Fruit fly (Drosophila melanogaster) whole organism, embryonic: ENCODE results near the gene CG42296.

ENCODE experiments used
- CG10366 ChIP-seq: fragments of 200-800 bp; sonication (Bioruptor generic); IDR thresholded peaks from 2 replicates; pipeline ENCODE4 v1.3.6; 2022; ENCODE audit warnings: missing biosample characterization, missing genetic modification characterization
- CG10565 ChIP-seq: fragments of 200-800 bp; sonication (Bioruptor generic); optimal IDR thresholded peaks from 3 replicates; lab custom pipeline; 2016; ENCODE audit warnings: missing biosample characterization, mild to moderate bottlenecking, missing genetic modification characterization
- CG11247 ChIP-seq: fragments of 200-800 bp; sonication (Bioruptor generic); IDR thresholded peaks from 2 replicates; pipeline ENCODE4 v1.3.6; 2022; ENCODE audit warnings: missing biosample characterization, missing genetic modification characterization
- CG12299 ChIP-seq: fragments of 200-800 bp; sonication (Bioruptor generic); optimal IDR thresholded peaks from 2 replicates; lab custom pipeline; 2018; ENCODE audit warnings: missing biosample characterization, mild to moderate bottlenecking, missing genetic modification characterization
- CG12769 ChIP-seq: fragments of 200-800 bp; sonication (Bioruptor generic); optimal IDR thresholded peaks from 2 replicates; lab custom pipeline; 2019; ENCODE audit warnings: missing biosample characterization, mild to moderate bottlenecking, missing genetic modification characterization, moderate library complexity
- CG15514 ChIP-seq: fragments of 200-800 bp; sonication (Bioruptor generic); optimal IDR thresholded peaks from 3 replicates; lab custom pipeline; 2017; ENCODE audit warnings: missing biosample characterization, missing genetic modification characterization, mild to moderate bottlenecking, moderate library complexity, missing genetic modification reagents
- CG16813 ChIP-seq: fragments of 200-800 bp; sonication (Bioruptor generic); IDR thresholded peaks from 3 replicates; pipeline ENCODE4 v1.3.6; 2022; ENCODE audit warnings: missing biosample characterization, missing genetic modification characterization; ENCODE audit not compliant: partially characterized antibody
- CG17361 ChIP-seq: fragments of 200-800 bp; sonication (Bioruptor generic); IDR thresholded peaks from 3 replicates; pipeline ENCODE4 v1.3.6; 2022; ENCODE audit warnings: missing biosample characterization, missing genetic modification characterization
- CG1832 ChIP-seq: fragments of 200-800 bp; sonication (Bioruptor generic); optimal IDR thresholded peaks from 2 replicates; lab custom pipeline; 2017; ENCODE audit warnings: missing biosample characterization, mild to moderate bottlenecking, missing genetic modification characterization, inconsistent platforms
- CG18599 ChIP-seq: fragments of 200-800 bp; sonication (Bioruptor generic); optimal IDR thresholded peaks from 3 replicates; lab custom pipeline; 2017; ENCODE audit warnings: missing biosample characterization, missing genetic modification characterization, mild to moderate bottlenecking, moderate library complexity, missing genetic modification reagents
- CG2120 ChIP-seq: fragments of 200-800 bp; sonication (Bioruptor generic); optimal IDR thresholded peaks from 3 replicates; lab custom pipeline; 2016; ENCODE audit warnings: missing biosample characterization, missing genetic modification characterization
- CG3847 ChIP-seq: fragments of 200-800 bp; sonication (Bioruptor generic); IDR thresholded peaks from 2 replicates; pipeline ENCODE4 v1.3.6; 2022; ENCODE audit warnings: missing biosample characterization, missing genetic modification characterization
- CG4424 ChIP-seq: fragments of 200-800 bp; sonication (Bioruptor generic); optimal IDR thresholded peaks from 3 replicates; lab custom pipeline; 2016; ENCODE audit warnings: missing biosample characterization, missing genetic modification characterization
- CG7556 ChIP-seq: fragments of 200-800 bp; sonication (Bioruptor generic); optimal IDR thresholded peaks from 2 replicates; lab custom pipeline; 2017; ENCODE audit warnings: missing biosample characterization, mild to moderate bottlenecking, missing genetic modification characterization
- CG9437 ChIP-seq: fragments of 200-800 bp; sonication (Bioruptor generic); optimal IDR thresholded peaks from 2 replicates; lab custom pipeline; 2018; ENCODE audit warnings: missing biosample characterization, mild to moderate bottlenecking, missing genetic modification characterization
- Chrac-16 ChIP-seq: fragments of 200-800 bp; sonication (Bioruptor generic); optimal IDR thresholded peaks from 3 replicates; lab custom pipeline; 2016; ENCODE audit warnings: missing biosample characterization, missing genetic modification characterization
- Dad ChIP-seq: fragments of 200-800 bp; sonication (Bioruptor generic); optimal IDR thresholded peaks from 3 replicates; lab custom pipeline; 2016; ENCODE audit warnings: missing biosample characterization, missing genetic modification characterization
- Deaf1 ChIP-seq: fragments of 200-800 bp; optimal IDR thresholded peaks from 3 replicates; lab custom pipeline; 2019; ENCODE audit warnings: missing biosample characterization, mild to moderate bottlenecking, missing genetic modification characterization, moderate library complexity
- Doc3 ChIP-seq: fragments of 200-800 bp; sonication (Bioruptor generic); IDR thresholded peaks from 3 replicates; pipeline ENCODE4 v1.3.6; 2022; ENCODE audit warnings: missing biosample characterization, missing genetic modification characterization; ENCODE audit not compliant: partially characterized antibody
- Gug ChIP-seq: fragments of 200-800 bp; sonication (Bioruptor generic); IDR thresholded peaks from 4 replicates; pipeline ENCODE4 v1.3.6; 2022; ENCODE audit warnings: missing biosample characterization, missing genetic modification characterization
- Hmr ChIP-seq: fragments of 200-800 bp; sonication (Bioruptor generic); optimal IDR thresholded peaks from 3 replicates; lab custom pipeline; 2017; ENCODE audit warnings: mild to moderate bottlenecking, missing biosample characterization, missing genetic modification reagents, missing genetic modification characterization
- Jarid2 ChIP-seq: fragments of 200-800 bp; sonication (Bioruptor generic); optimal IDR thresholded peaks from 3 replicates; lab custom pipeline; 2017; ENCODE audit warnings: mild to moderate bottlenecking, missing biosample characterization, missing genetic modification reagents, missing genetic modification characterization
- Ptx1 ChIP-seq: fragments of 200-800 bp; sonication (Bioruptor generic); IDR thresholded peaks from 2 replicates; pipeline ENCODE4 v1.3.6; 2022; ENCODE audit warnings: missing biosample characterization, missing genetic modification characterization
- Rfx ChIP-seq: fragments of 200-800 bp; sonication (Bioruptor generic); IDR thresholded peaks from 2 replicates; pipeline ENCODE4 v1.3.6; 2022; ENCODE audit warnings: missing biosample characterization, missing genetic modification characterization
- Sry-β ChIP-seq: fragments of 200-800 bp; sonication (Bioruptor generic); optimal IDR thresholded peaks from 2 replicates; lab custom pipeline; 2018; ENCODE audit warnings: missing biosample characterization, mild to moderate bottlenecking, missing genetic modification characterization, moderate library complexity
- Ssrp ChIP-seq: fragments of 200-800 bp; sonication (Bioruptor generic); optimal IDR thresholded peaks from 2 replicates; lab custom pipeline; 2018; ENCODE audit warnings: missing biosample characterization, mild to moderate bottlenecking, missing genetic modification characterization, moderate library complexity
- Xbp1 ChIP-seq: fragments of 200-800 bp; sonication (Bioruptor generic); optimal IDR thresholded peaks from 3 replicates; lab custom pipeline; 2016; ENCODE audit warnings: missing biosample characterization, mild to moderate bottlenecking, missing genetic modification characterization
- al ChIP-seq: fragments of 200-800 bp; sonication (Bioruptor generic); IDR thresholded peaks from 2 replicates; pipeline ENCODE4 v1.3.6; 2022; ENCODE audit warnings: missing biosample characterization, missing genetic modification characterization
- bbx ChIP-seq: fragments of 200-800 bp; sonication (Bioruptor generic); IDR thresholded peaks from 2 replicates; pipeline ENCODE4 v1.3.6; 2022; ENCODE audit warnings: missing biosample characterization, missing genetic modification characterization; ENCODE audit not compliant: partially characterized antibody
- bigmax ChIP-seq: fragments of 200-800 bp; sonication (Bioruptor generic); optimal IDR thresholded peaks from 2 replicates; lab custom pipeline; 2018; ENCODE audit warnings: missing biosample characterization, mild to moderate bottlenecking, missing genetic modification characterization
- br ChIP-seq: fragments of >200 bp; optimal IDR thresholded peaks from 2 replicates; lab custom pipeline; 2017
- crc ChIP-seq: fragments of 200-800 bp; sonication (Bioruptor generic); optimal IDR thresholded peaks from 2 replicates; lab custom pipeline; 2016; ENCODE audit warnings: missing biosample characterization, missing genetic modification characterization
- ewg ChIP-seq: fragments of 200-800 bp; sonication (Bioruptor generic); optimal IDR thresholded peaks from 3 replicates; lab custom pipeline; 2017; ENCODE audit warnings: mild to moderate bottlenecking, missing biosample characterization, missing genetic modification reagents, missing genetic modification characterization
- gem ChIP-seq: fragments of 200-800 bp; sonication (Bioruptor generic); optimal IDR thresholded peaks from 2 replicates; lab custom pipeline; 2019; ENCODE audit warnings: missing biosample characterization, mild to moderate bottlenecking, missing genetic modification characterization, moderate library complexity
- gsb-n ChIP-seq: fragments of 200-800 bp; sonication (Bioruptor generic); optimal IDR thresholded peaks from 3 replicates; lab custom pipeline; 2018; ENCODE audit warnings: missing biosample characterization, mild to moderate bottlenecking, missing genetic modification characterization
- hbn ChIP-seq: fragments of 200-800 bp; sonication (Bioruptor generic); IDR thresholded peaks from 2 replicates; pipeline ENCODE4 v1.3.6; 2022; ENCODE audit warnings: missing biosample characterization, missing genetic modification characterization; ENCODE audit not compliant: partially characterized antibody
- her ChIP-seq: fragments of 200-800 bp; sonication (Bioruptor generic); optimal IDR thresholded peaks from 2 replicates; lab custom pipeline; 2016; ENCODE audit warnings: missing biosample characterization, missing genetic modification characterization
- ind ChIP-seq: fragments of 200-800 bp; sonication (Bioruptor generic); optimal IDR thresholded peaks from 3 replicates; lab custom pipeline; 2016; ENCODE audit warnings: missing biosample characterization, missing genetic modification characterization
- kni ChIP-seq: fragments of 200-800 bp; sonication (Bioruptor generic); optimal IDR thresholded peaks from 3 replicates; lab custom pipeline; 2017; ENCODE audit warnings: mild to moderate bottlenecking, missing biosample characterization, missing genetic modification reagents, missing genetic modification characterization
- lmd ChIP-seq: fragments of 200-800 bp; sonication (Bioruptor generic); IDR thresholded peaks from 2 replicates; pipeline ENCODE4 v1.3.6; 2022; ENCODE audit warnings: missing biosample characterization, missing genetic modification characterization
- mam ChIP-seq: fragments of 200-800 bp; sonication (Bioruptor generic); optimal IDR thresholded peaks from 3 replicates; lab custom pipeline; 2016; ENCODE audit warnings: missing biosample characterization, missing genetic modification characterization
- pb ChIP-seq: fragments of 200-800 bp; sonication (Bioruptor generic); optimal IDR thresholded peaks from 3 replicates; lab custom pipeline; 2016; ENCODE audit warnings: missing biosample characterization, missing genetic modification characterization
- pfk ChIP-seq: fragments of 200-800 bp; sonication (Bioruptor generic); optimal IDR thresholded peaks from 2 replicates; lab custom pipeline; 2018; ENCODE audit warnings: missing biosample characterization, mild to moderate bottlenecking, missing genetic modification characterization, moderate library complexity
- row ChIP-seq: fragments of 200-800 bp; sonication (Bioruptor generic); IDR thresholded peaks from 3 replicates; pipeline ENCODE4 v1.3.6; 2022; ENCODE audit warnings: missing biosample characterization, missing genetic modification characterization
- sens ChIP-seq: fragments of 200-800 bp; sonication (Bioruptor generic); peaks from one replicate; lab custom pipeline; 2016; ENCODE audit warnings: missing biosample characterization, missing genetic modification characterization
- tna ChIP-seq: fragments of 200-800 bp; sonication (Bioruptor generic); IDR thresholded peaks from 2 replicates; pipeline ENCODE4 v1.3.6; 2022; ENCODE audit warnings: missing biosample characterization, missing genetic modification characterization; ENCODE audit not compliant: partially characterized antibody
- unc-4 ChIP-seq: fragments of 200-800 bp; sonication (Bioruptor generic); IDR thresholded peaks from 2 replicates; pipeline ENCODE4 v1.3.6; 2022; ENCODE audit warnings: missing biosample characterization, missing genetic modification characterization; ENCODE audit not compliant: partially characterized antibody
- zen ChIP-seq: fragments of 200-800 bp; sonication (Bioruptor generic); optimal IDR thresholded peaks from 3 replicates; lab custom pipeline; 2018; ENCODE audit warnings: missing biosample characterization, mild to moderate bottlenecking, missing genetic modification characterization, moderate library complexity

Gene CG42296

DNA sequence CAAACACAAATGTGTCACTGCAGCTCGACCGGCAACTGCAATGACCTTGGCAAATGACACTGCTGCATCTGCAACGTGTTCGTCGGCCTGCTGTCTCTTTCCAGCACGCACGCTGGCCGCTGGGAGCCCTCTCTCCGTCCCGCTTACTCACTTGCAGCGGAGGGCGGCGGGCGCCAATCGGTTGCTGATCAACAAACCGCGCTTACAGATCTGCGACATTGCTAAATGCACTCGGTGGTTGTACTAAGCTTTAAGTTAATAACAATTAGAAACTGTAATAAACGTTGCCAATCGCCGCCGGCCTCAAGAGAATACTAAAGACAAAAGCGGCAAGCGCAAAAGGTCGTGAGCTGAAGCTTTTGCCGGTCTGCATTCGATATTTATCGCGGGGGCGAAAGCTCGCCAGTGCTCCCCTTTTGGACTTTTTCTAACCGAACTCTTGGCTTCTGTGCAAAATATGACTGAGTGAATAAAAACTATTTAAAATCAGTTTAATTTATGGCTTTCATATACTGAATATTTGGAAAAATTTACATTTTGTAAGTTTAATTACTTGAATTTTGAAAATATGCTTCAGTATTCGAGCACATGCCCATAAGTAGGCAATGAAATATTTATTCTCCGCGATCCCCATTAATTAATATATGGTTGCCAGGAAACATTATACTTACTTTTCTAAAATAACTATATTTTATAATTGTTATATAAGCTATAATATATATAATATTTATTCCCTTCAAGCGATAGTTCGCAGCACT is 48.2 kb downstream of the CG42296 start, which contains the start of gene Got2 (continued):
- peak; percentile 91 for TF ChIP-seq Sry-β (GFP tag; lab: Kevin White, UChicago)
- 0 out of 2 replicates have a peak, but pooled peaks have one; percentile 33 for TF ChIP-seq CG3847 (GFP tag; lab: Robert Waterston, UW)
- TF ChIP-seq CG4424, result peak; percentile 7
- peak; percentile 43 for TF ChIP-seq CG18599
- TF ChIP-seq Ssrp (tag; lab: Kevin White, UChicago), result peak; percentile 13
- peak; percentile 24 for TF ChIP-seq sens (GFP tag; lab: Kevin White, UChicago)
- no peak for TF ChIP-seq CG17361 (GFP tag; lab: Robert Waterston, UW)
- no peak for TF ChIP-seq CG12299 (tag; lab: Kevin White, UChicago)
- no peak for TF ChIP-seq kni (GFP tag; lab: Kevin White, UChicago)
- TF ChIP-seq Jarid2, result peak; percentile 9
- TF ChIP-seq CG12769, result peak; percentile 15
- TF ChIP-seq gem (tag; lab: Kevin White, UChicago), result peak; percentile 71
- peak; percentile 52 for TF ChIP-seq CG2120
- peak; percentile 79 for TF ChIP-seq hbn (GFP tag; lab: Robert Waterston, UW)
- peak; percentile 65 for TF ChIP-seq Rfx (GFP tag; lab: Robert Waterston, UW)
- TF ChIP-seq lmd (GFP tag; lab: Robert Waterston, UW), result peak; percentile 25; the same call in 1 of the 2 replicates
- peak; percentile 31; the same call in 1 of the 2 replicates for TF ChIP-seq CG10366 (GFP tag; lab: Robert Waterston, UW)
- 0 out of 2 replicates have a peak, but pooled peaks have one; percentile 26 for TF ChIP-seq al
- TF ChIP-seq bbx (GFP tag; lab: Robert Waterston, UW), result peak; percentile 81
- TF ChIP-seq pb, result no peak
- TF ChIP-seq CG10565 (GFP tag; lab: Kevin White, UChicago), result no peak
- TF ChIP-seq row, result peak; percentile 85
- no peak for TF ChIP-seq Chrac-16
- peak; percentile 57 for TF ChIP-seq ewg (GFP tag; lab: Kevin White, UChicago)
- peak; percentile 84 for TF ChIP-seq unc-4 (GFP tag; lab: Robert Waterston, UW)
- no peak for TF ChIP-seq mam (GFP tag; lab: Kevin White, UChicago)
- TF ChIP-seq Xbp1 (GFP tag; lab: Kevin White, UChicago), result peak; percentile 27
- TF ChIP-seq zen (tag; lab: Kevin White, UChicago), result no peak
- TF ChIP-seq Hmr (GFP tag; lab: Kevin White, UChicago), result peak; percentile 70
- TF ChIP-seq Deaf1 (tag; lab: Kevin White, UChicago), result peak; percentile 12
- TF ChIP-seq CG16813 (GFP tag; lab: Robert Waterston, UW), result peak; percentile 78
- no peak for TF ChIP-seq Dad (GFP tag; lab: Kevin White, UChicago)
- TF ChIP-seq CG1832 (GFP tag; lab: Kevin White, UChicago), result peak; percentile 74
- no peak for TF ChIP-seq Gug (GFP tag; lab: Robert Waterston, UW)
- TF ChIP-seq ind, result peak; percentile 16
- peak; percentile 61 for TF ChIP-seq CG9437 (GFP tag; lab: Kevin White, UChicago)
- TF ChIP-seq CG15514 (GFP tag; lab: Kevin White, UChicago), result peak; percentile 50
- TF ChIP-seq crc (GFP tag; lab: Kevin White, UChicago), result no peak
- TF ChIP-seq bigmax, result no peak
- peak; percentile 44; the same call in 1 of the 2 replicates for TF ChIP-seq Ptx1 (GFP tag; lab: Robert Waterston, UW)
- TF ChIP-seq her (GFP tag; lab: Kevin White, UChicago), result no peak
- no peak for TF ChIP-seq pfk (GFP tag; lab: Kevin White, UChicago)
- TF ChIP-seq CG11247 (GFP tag; lab: Robert Waterston, UW), result 0 out of 2 replicates have a peak, but pooled peaks have one; percentile 25
- peak; percentile 83 for TF ChIP-seq tna (GFP tag; lab: Robert Waterston, UW)
- TF ChIP-seq br (lab: Kevin White, UChicago), result no peak
- no peak for TF ChIP-seq gsb-n (tag; lab: Kevin White, UChicago)
- peak; percentile 48 for TF ChIP-seq CG7556 (GFP tag; lab: Kevin White, UChicago)
- peak; percentile 79 for TF ChIP-seq Doc3 (GFP tag; lab: Robert Waterston, UW)
